Worm (Caenorhabditis elegans) whole organism, L4/young adult: Measurements from ENCODE around the gene C17B7.4.

Source experiments
- dao-5 ChIP-seq: sonication (generic microtip); optimal IDR thresholded peaks from 2 replicates; lab custom pipeline; 2016; ENCODE audit warnings: missing genotype, missing genetic modification characterization, moderate library complexity, missing compliant biosample characterization
- him-1 ChIP-seq: sonication (generic microtip); optimal IDR thresholded peaks from 2 replicates; lab custom pipeline; 2016; ENCODE audit warnings: missing genotype, missing genetic modification reagents, missing genetic modification characterization, missing compliant biosample characterization

- TF ChIP-seq him-1 (tag; lab: Kevin White, UChicago), result no peak
- TF ChIP-seq dao-5 (tag; lab: Kevin White, UChicago), result no peak
Measured at ce11 chrV:3320432-3320831, 18.7 kb upstream of the C17B7.4 start, which contains the start of gene C17B7.14.
